Worm (Caenorhabditis elegans) whole organism, early embryonic: ENCODE results near the gene lin-5.

Source experiments
- B0310.2 ChIP-seq: sonication (generic microtip); optimal IDR thresholded peaks from 2 replicates; lab custom pipeline; 2016; ENCODE audit warnings: mild to moderate bottlenecking, missing genetic modification characterization, missing compliant biosample characterization
- F13C5.2 ChIP-seq: sonication (generic microtip); optimal IDR thresholded peaks from 2 replicates; lab custom pipeline; 2017; ENCODE audit warnings: mild to moderate bottlenecking, missing genetic modification characterization, inconsistent platforms, missing compliant biosample characterization
- aly-1 ChIP-seq: sonication (generic microtip); optimal IDR thresholded peaks from 2 replicates; lab custom pipeline; 2016; ENCODE audit warnings: missing genetic modification characterization, missing compliant biosample characterization
- ama-1 ChIP-seq: fragments of 150-350 bp; optimal IDR thresholded peaks from 2 replicates; lab custom pipeline; 2014
- ceh-13 ChIP-seq: fragments of 200-800 bp; sonication (Bioruptor generic); optimal IDR thresholded peaks from 2 replicates; lab custom pipeline; 2018; ENCODE audit warnings: mild to moderate bottlenecking, missing genetic modification characterization, missing compliant biosample characterization
- ceh-36 ChIP-seq: sonication (generic microtip); optimal IDR thresholded peaks from 2 replicates; lab custom pipeline; 2016; ENCODE audit warnings: missing genetic modification characterization, inconsistent platforms, missing compliant biosample characterization
- ets-7 ChIP-seq: sonication (generic microtip); optimal IDR thresholded peaks from 2 replicates; lab custom pipeline; 2016; ENCODE audit warnings: missing genotype, missing genetic modification characterization, missing compliant biosample characterization
- flt-1 ChIP-seq: fragments of 200-800 bp; sonication (Bioruptor generic); IDR thresholded peaks from 2 replicates; pipeline ENCODE4 v1.3.6; 2022; ENCODE audit warnings: missing genetic modification characterization, missing compliant biosample characterization
- hmbx-1 ChIP-seq: sonication (generic microtip); optimal IDR thresholded peaks from 2 replicates; lab custom pipeline; 2016; ENCODE audit warnings: mild to moderate bottlenecking, missing genetic modification characterization, missing compliant biosample characterization
- hmg-4 ChIP-seq: fragments of 200-800 bp; sonication (Bioruptor generic); optimal IDR thresholded peaks from 2 replicates; lab custom pipeline; 2018; ENCODE audit warnings: mild to moderate bottlenecking, missing genetic modification characterization, missing compliant biosample characterization
- hnd-1 ChIP-seq: sonication (generic microtip); optimal IDR thresholded peaks from 2 replicates; lab custom pipeline; 2016; ENCODE audit warnings: missing genetic modification characterization, missing compliant biosample characterization
- pes-1 ChIP-seq: fragments of 200-800 bp; sonication (Bioruptor generic); IDR thresholded peaks from 2 replicates; pipeline ENCODE4 v1.3.6; 2022; ENCODE audit warnings: missing genetic modification reagents, missing genetic modification characterization, missing compliant biosample characterization
- scrt-1 ChIP-seq: fragments of 200-800 bp; sonication (Bioruptor generic); IDR thresholded peaks from 2 replicates; pipeline ENCODE4 v1.3.6; 2022; ENCODE audit warnings: missing genetic modification characterization, missing compliant biosample characterization
- sea-1 ChIP-seq: fragments of 200-800 bp; sonication (Bioruptor generic); conservative IDR thresholded peaks from 2 replicates; pipeline ENCODE4 v1.3.6; 2022; ENCODE audit warnings: missing genetic modification characterization, missing compliant biosample characterization
- tbx-11 ChIP-seq: fragments of 200-800 bp; sonication (Bioruptor generic); IDR thresholded peaks from 2 replicates; pipeline ENCODE4 v1.3.6; 2022; ENCODE audit warnings: missing genetic modification characterization, missing compliant biosample characterization
- tbx-37 ChIP-seq: fragments of 200-800 bp; sonication (Bioruptor generic); conservative IDR thresholded peaks from 2 replicates; pipeline ENCODE4 v1.3.6; 2022; ENCODE audit warnings: missing genetic modification reagents, missing genetic modification characterization, missing compliant biosample characterization
- tra-4 ChIP-seq: sonication (generic microtip); optimal IDR thresholded peaks from 2 replicates; lab custom pipeline; 2017; ENCODE audit warnings: missing genetic modification characterization, missing compliant biosample characterization

Gene lin-5

DNA sequence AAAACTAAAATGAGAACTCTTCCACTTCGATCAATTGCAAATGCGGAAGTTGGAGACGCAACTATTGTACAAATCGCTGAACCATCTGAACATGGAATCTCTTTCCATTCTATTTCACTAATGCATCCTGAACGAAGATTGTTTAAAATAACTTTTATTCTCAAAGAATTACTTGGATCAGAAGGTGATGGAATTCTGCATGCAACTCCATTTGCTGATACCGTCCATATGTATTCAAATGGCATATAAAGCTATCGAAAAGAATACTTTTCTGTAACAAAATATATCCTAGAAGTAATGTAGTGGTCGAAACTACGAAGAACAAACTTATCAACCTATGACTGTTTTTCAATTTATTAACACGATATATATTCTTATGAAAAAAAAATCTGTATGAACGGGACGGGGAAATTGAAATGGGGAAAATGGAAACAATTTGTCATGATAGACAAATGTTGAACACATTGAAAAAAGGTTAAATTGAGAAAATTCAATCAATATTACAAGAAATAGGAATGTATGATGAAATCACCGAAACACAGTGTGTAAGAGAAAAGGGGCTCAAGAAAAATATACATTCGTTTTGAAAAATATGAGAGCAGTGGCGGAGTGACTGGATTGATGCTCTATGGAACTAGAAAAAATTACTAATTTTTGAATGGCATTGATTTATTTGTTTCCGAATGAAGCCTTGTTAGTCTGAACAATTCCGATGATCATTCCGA, 17.5 kb downstream of the lin-5 start, which contains the start of gene T01H3.2:
TSS of gene T01H3.2 (minus strand) at position 251 of the 725 bp plus-strand sequence.
- no peak for TF ChIP-seq tbx-37 (GFP tag; lab: Robert Waterston, UW)
- TF ChIP-seq flt-1 (GFP tag; lab: Robert Waterston, UW) = no peak
- TF ChIP-seq tra-4 = no peak
- no peak for TF ChIP-seq ets-7 (tag; lab: Kevin White, UChicago)
- no peak for TF ChIP-seq hnd-1 (tag; lab: Kevin White, UChicago)
- no peak for TF ChIP-seq ceh-13
- TF ChIP-seq ama-1 = no peak
- TF ChIP-seq sea-1 (GFP tag; lab: Robert Waterston, UW) = no peak
- no peak for TF ChIP-seq tbx-11

DNA sequence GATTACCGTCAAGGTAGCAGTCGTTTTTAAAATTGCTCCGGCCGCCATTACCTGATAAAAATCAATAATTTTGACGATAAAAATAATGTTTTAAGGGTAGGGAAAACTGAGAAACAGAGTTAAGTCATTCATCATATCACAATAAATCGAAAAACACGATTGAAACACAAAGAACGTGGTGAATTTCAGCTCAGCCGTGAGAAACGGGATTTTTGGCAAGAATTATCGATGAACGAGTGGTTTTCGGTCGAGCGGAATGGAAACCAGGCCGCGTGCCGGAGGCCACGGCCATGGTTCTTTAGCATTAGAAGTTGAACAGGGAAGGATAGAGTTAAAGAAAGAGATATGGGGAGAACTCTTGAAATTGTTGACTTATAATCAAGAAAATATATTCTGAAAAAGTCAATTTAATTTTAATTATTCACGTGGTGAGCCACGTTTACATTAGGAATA, 18.9 kb downstream of the lin-5 start, which contains the start of the genes vha-4 and T01H3.5:
TSS of gene vha-4 (minus strand) at position 51 of the 453 bp plus-strand sequence.
TSS of gene T01H3.5 (plus strand) at position 351 of the 453 bp plus-strand sequence.
- TF ChIP-seq ceh-36 (tag; lab: Kevin White, UChicago) (no peak), ceh-13 (no peak), hnd-1 (tag; lab: Kevin White, UChicago) (no peak), sea-1 (GFP tag; lab: Robert Waterston, UW) (no peak), ets-7 (tag; lab: Kevin White, UChicago) (no peak), aly-1 (tag; lab: Kevin White, UChicago) (no peak), hmg-4 (no peak), B0310.2 (tag; lab: Kevin White, UChicago) (no peak), scrt-1 (GFP tag; lab: Robert Waterston, UW) (no peak), F13C5.2 (no peak), hmbx-1 (no peak), pes-1 (GFP tag; lab: Robert Waterston, UW) (no peak)

DNA sequence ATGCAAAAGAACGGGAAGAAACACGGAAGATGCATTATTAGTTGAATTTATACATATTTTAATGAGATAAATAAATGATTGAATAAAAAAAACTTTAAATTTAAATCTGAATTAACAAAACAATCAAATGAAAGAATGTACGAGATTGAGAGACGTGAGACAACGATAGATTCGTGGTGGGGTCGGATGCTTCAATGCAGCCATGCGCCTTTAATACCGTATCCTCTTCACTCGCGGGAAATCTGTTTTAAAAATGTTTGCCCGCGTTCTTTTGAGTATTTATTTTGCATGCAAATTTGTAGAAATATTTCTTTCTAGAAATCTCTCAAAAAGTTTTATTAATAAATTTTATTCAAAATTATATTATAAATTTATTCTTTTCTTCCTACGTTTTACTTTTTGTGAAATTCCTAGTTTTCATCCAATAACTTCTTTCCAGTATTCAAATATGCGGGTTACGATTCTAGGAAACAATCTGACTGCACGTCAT, 20.0 kb downstream of the lin-5 start, which contains the start of gene perm-1:
TSS of gene perm-1 (plus strand) at position 440 of the 490 bp plus-strand sequence.
- TF ChIP-seq ama-1 (no peak), sea-1 (GFP tag; lab: Robert Waterston, UW) (no peak), pes-1 (GFP tag; lab: Robert Waterston, UW) (no peak), ets-7 (tag; lab: Kevin White, UChicago) (no peak), hmg-4 (no peak), tbx-11 (no peak), ceh-13 (no peak), tbx-37 (GFP tag; lab: Robert Waterston, UW) (no peak), flt-1 (GFP tag; lab: Robert Waterston, UW) (no peak), F13C5.2 (no peak), hnd-1 (tag; lab: Kevin White, UChicago) (no peak)

DNA sequence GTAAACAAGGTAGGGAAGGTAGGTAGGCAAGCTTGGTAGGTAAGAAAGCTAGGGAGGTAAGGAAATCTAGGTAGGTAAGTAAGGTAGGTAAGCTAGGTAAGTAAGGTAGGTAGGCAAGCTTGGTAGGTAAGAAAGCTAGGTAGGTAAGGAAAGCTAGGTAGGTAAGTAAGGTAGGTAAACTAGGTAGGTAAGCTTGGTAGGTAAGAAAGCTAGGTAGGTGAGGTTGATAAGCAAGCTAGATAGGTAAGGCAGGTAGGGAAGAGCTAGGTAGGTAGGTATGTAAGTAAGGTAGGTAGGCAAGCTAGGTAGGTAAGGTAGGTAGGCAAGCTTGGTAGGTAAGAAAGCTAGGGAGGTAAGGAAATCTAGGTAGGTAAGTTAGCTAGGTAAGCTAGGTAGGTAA, 22.8 kb downstream of the lin-5 start:
- TF ChIP-seq sea-1 (GFP tag; lab: Robert Waterston, UW) (0 out of 2 replicates have a peak, but pooled peaks have one; percentile 43), tbx-11 (peak; percentile 64)

DNA sequence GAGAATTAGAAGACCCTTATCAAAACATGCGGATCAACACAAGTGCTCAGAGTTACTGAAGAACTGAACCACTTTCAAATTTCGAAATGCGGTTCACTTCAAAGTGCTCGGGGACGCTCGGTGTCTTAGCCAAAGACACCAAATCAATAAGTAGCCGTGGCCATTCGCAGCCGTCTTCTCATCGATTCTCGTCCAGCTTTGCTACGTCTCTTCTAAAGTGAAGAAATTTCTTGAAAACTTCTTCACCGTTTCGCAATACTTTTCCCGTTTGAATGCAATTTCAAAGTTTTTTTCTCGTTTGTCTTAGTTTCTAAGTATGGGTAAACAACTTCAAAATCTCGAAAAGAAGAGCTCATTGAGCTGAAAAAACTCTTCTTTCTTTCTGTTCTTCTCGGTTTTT, 24.5 kb downstream of the lin-5 start:
- TF ChIP-seq hnd-1 (tag; lab: Kevin White, UChicago) = no peak
- TF ChIP-seq hmg-4 = no peak
- no peak for TF ChIP-seq F13C5.2
- TF ChIP-seq ets-7 (tag; lab: Kevin White, UChicago) = no peak
- no peak for TF ChIP-seq ceh-36 (tag; lab: Kevin White, UChicago)
- TF ChIP-seq ceh-13 = no peak
- TF ChIP-seq ama-1 = no peak
- no peak for TF ChIP-seq flt-1 (GFP tag; lab: Robert Waterston, UW)
- no peak for TF ChIP-seq sea-1 (GFP tag; lab: Robert Waterston, UW)
- TF ChIP-seq tbx-11 = no peak
- TF ChIP-seq tra-4 = no peak
- TF ChIP-seq pes-1 (GFP tag; lab: Robert Waterston, UW) = no peak
- TF ChIP-seq B0310.2 (tag; lab: Kevin White, UChicago) = no peak
- TF ChIP-seq tbx-37 (GFP tag; lab: Robert Waterston, UW) = no peak
- TF ChIP-seq hmbx-1 = no peak
- no peak for TF ChIP-seq aly-1 (tag; lab: Kevin White, UChicago)
- TF ChIP-seq scrt-1 (GFP tag; lab: Robert Waterston, UW) = no peak

DNA sequence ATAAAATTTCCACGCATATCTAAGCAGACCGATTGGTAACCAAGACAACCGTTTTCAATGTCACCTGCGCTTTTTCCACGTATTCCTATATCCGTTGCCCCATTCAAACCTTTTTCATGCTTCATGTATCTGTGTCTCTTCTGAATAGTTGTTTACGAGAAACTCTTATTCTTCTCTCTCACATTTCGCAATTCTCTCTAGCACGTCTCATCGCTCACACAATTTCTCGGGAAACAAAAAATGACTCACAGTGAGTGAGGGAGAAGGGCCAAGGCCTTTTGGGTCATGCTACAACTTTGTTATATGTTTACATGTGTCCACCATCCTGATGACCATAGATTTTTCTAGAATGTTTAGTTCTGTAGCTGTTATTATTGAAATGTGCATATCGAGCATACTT, 26.9 kb downstream of the lin-5 start:
- no peak for TF ChIP-seq scrt-1 (GFP tag; lab: Robert Waterston, UW)
- no peak for TF ChIP-seq tra-4
- TF ChIP-seq aly-1 (tag; lab: Kevin White, UChicago) = no peak
- no peak for TF ChIP-seq tbx-11
- no peak for TF ChIP-seq tbx-37 (GFP tag; lab: Robert Waterston, UW)
- no peak for TF ChIP-seq F13C5.2
- no peak for TF ChIP-seq sea-1 (GFP tag; lab: Robert Waterston, UW)
- no peak for TF ChIP-seq B0310.2 (tag; lab: Kevin White, UChicago)
- no peak for TF ChIP-seq pes-1 (GFP tag; lab: Robert Waterston, UW)
- TF ChIP-seq flt-1 (GFP tag; lab: Robert Waterston, UW) = no peak
- TF ChIP-seq ets-7 (tag; lab: Kevin White, UChicago) = no peak
- no peak for TF ChIP-seq hmbx-1
- no peak for TF ChIP-seq ama-1
- TF ChIP-seq ceh-36 (tag; lab: Kevin White, UChicago) = no peak
- no peak for TF ChIP-seq ceh-13
- TF ChIP-seq hmg-4 = no peak
- TF ChIP-seq hnd-1 (tag; lab: Kevin White, UChicago) = no peak

DNA sequence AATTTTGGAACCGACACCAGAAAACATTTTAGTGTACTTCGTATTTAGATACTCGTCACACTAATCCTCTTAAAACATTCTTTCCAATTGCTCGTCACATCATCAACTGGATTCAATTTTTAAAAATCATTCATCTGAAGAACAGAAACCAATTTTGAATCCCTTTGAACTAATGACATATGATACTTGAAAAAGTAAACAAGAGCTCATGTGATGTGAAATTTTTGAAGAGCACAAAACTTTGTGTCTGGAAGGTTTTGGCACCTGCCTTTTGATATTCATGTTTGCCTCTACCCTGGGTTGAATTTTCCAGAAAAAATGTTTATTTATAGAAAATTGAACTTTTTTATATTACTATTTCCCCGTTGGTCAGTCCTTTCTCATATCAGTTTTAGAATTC, 28.4 kb downstream of the lin-5 start:
- TF ChIP-seq B0310.2 (tag; lab: Kevin White, UChicago) = no peak
- no peak for TF ChIP-seq hnd-1 (tag; lab: Kevin White, UChicago)
- TF ChIP-seq ets-7 (tag; lab: Kevin White, UChicago) = no peak
- no peak for TF ChIP-seq tra-4
- TF ChIP-seq scrt-1 (GFP tag; lab: Robert Waterston, UW) = no peak
- TF ChIP-seq sea-1 (GFP tag; lab: Robert Waterston, UW) = no peak
- TF ChIP-seq aly-1 (tag; lab: Kevin White, UChicago) = no peak
- no peak for TF ChIP-seq tbx-11
- no peak for TF ChIP-seq hmbx-1
